Worm (Caenorhabditis elegans) whole organism, mixed stage, embryonic: ENCODE results near the gene str-102.
"Not testable (repeated sequence)": the region's sequence is repeated elsewhere in the genome, so short reads cannot be mapped to it uniquely, and the experiment has no call there.

Experiments used
- nhr-12 ChIP-seq: fragments of 150-350 bp; optimal IDR thresholded peaks from 2 replicates; lab custom pipeline; 2014; ENCODE audit warnings: missing biosample characterization, missing genetic modification characterization
- sptf-1 ChIP-seq: sonication (generic microtip); optimal IDR thresholded peaks from 2 replicates; lab custom pipeline; 2017; ENCODE audit warnings: mild to moderate bottlenecking, missing genetic modification characterization, moderate library complexity, missing compliant biosample characterization

ce11 chrV:15361412-15361811 lies 23.4 kb upstream of the str-102 start, which contains the start of gene ech-1.1:
- not testable (repeated sequence) for TF ChIP-seq sptf-1, nhr-12 (tag; lab: Kevin White, UChicago)
